Worm (Caenorhabditis elegans) whole organism, L1 larva: ENCODE measurements around the gene F12E12.2.

Source experiments
- C04F5.9 ChIP-seq: sonication (generic microtip); optimal IDR thresholded peaks from 2 replicates; lab custom pipeline; 2016; ENCODE audit warnings: missing genetic modification characterization, missing compliant biosample characterization
- C34B4.2 ChIP-seq: sonication (generic microtip); optimal IDR thresholded peaks from 2 replicates; lab custom pipeline; 2017; ENCODE audit warnings: mild to moderate bottlenecking, missing genetic modification characterization, missing compliant biosample characterization
- F16B12.6 ChIP-seq: fragments of 150-350 bp; optimal IDR thresholded peaks from 2 replicates; lab custom pipeline; 2014; ENCODE audit warnings: missing biosample characterization, missing genetic modification characterization
- alr-1 ChIP-seq: fragments of 200-800 bp; sonication (Bioruptor generic); optimal IDR thresholded peaks from 2 replicates; lab custom pipeline; 2018; ENCODE audit warnings: borderline replicate concordance, mild to moderate bottlenecking, missing genetic modification characterization, missing compliant biosample characterization
- ama-1 ChIP-seq: fragments of 150-350 bp; optimal IDR thresholded peaks from 2 replicates; lab custom pipeline; 2014
- ceh-82 ChIP-seq, 3 experiments: fragments of 150-350 bp in 1 of 3; sonication (generic microtip) in 2 of 3; optimal IDR thresholded peaks; 2 replicates each; lab custom pipeline; 2014 to 2017; ENCODE audit warnings: missing biosample characterization in 3 of 3, missing genetic modification characterization in 3 of 3
- ceh-90 ChIP-seq: sonication (generic microtip); optimal IDR thresholded peaks from 2 replicates; lab custom pipeline; 2016; ENCODE audit warnings: missing genetic modification characterization, missing compliant biosample characterization
- ces-1 ChIP-seq: fragments of 150-350 bp; optimal IDR thresholded peaks from 2 replicates; lab custom pipeline; 2014; ENCODE audit warnings: missing biosample characterization, missing genetic modification reagents, missing genetic modification characterization
- dsc-1 ChIP-seq: sonication (generic microtip); optimal IDR thresholded peaks from 2 replicates; lab custom pipeline; 2016; ENCODE audit warnings: mild to moderate bottlenecking, missing genetic modification characterization, missing compliant biosample characterization
- egl-13 ChIP-seq: sonication (generic microtip); optimal IDR thresholded peaks from 2 replicates; lab custom pipeline; 2016; ENCODE audit warnings: missing genotype, missing genetic modification reagents, missing genetic modification characterization, missing compliant biosample characterization
- egl-27 ChIP-seq, 2 experiments: fragments of 150-350 bp in 1 of 2; sonication (generic microtip); optimal IDR thresholded peaks; 3 replicates each; lab custom pipeline; 2017 to 2018; ENCODE audit warnings: missing biosample characterization in 2 of 2, missing genetic modification characterization in 2 of 2, missing genetic modification reagents in 2 of 2
- elt-2 ChIP-seq: sonication (generic microtip); optimal IDR thresholded peaks from 2 replicates; lab custom pipeline; 2016; ENCODE audit warnings: missing genetic modification characterization, mild to moderate bottlenecking, inconsistent platforms, missing compliant biosample characterization, missing genetic modification reagents
- elt-3 ChIP-seq, 6 experiments: fragments of 150-350 bp in 1 of 6; sonication (generic microtip); optimal IDR thresholded peaks; 2 replicates each; lab custom pipeline; 2017 to 2018; ENCODE audit warnings: missing biosample characterization in 6 of 6, missing genetic modification characterization in 6 of 6, inconsistent platforms in 1 of 6
- ets-5 ChIP-seq: fragments of 200-800 bp; sonication (Bioruptor generic); IDR thresholded peaks from 2 replicates; pipeline ENCODE4 v1.3.6; 2022; ENCODE audit warnings: missing genetic modification characterization, missing compliant biosample characterization
- fkh-4 ChIP-seq: sonication (generic microtip); optimal IDR thresholded peaks from 2 replicates; lab custom pipeline; 2016; ENCODE audit warnings: missing compliant biosample characterization, missing genetic modification characterization, borderline replicate concordance
- grh-1 ChIP-seq: fragments of 200-800 bp; sonication (Bioruptor generic); IDR thresholded peaks from 2 replicates; pipeline ENCODE4 v1.3.6; 2022; ENCODE audit warnings: missing genetic modification reagents, missing genetic modification characterization, missing compliant biosample characterization
- hlh-4 ChIP-seq: sonication (generic microtip); optimal IDR thresholded peaks from 2 replicates; lab custom pipeline; 2016; ENCODE audit warnings: mild to moderate bottlenecking, missing genetic modification characterization, missing compliant biosample characterization
- hpl-2 ChIP-seq: fragments of 150-350 bp; optimal IDR thresholded peaks from 2 replicates; lab custom pipeline; 2014; ENCODE audit warnings: missing biosample characterization, missing genetic modification reagents, missing genetic modification characterization
- jun-1 ChIP-seq: fragments of 150-350 bp; optimal IDR thresholded peaks from 2 replicates; lab custom pipeline; 2014; ENCODE audit warnings: missing biosample characterization, missing genetic modification reagents, missing genetic modification characterization
- lin-14 ChIP-seq: fragments of 200-800 bp; sonication (Bioruptor generic); optimal IDR thresholded peaks from 2 replicates; lab custom pipeline; 2018; ENCODE audit warnings: mild to moderate bottlenecking, missing genetic modification characterization, moderate library complexity, missing compliant biosample characterization
- lin-15B ChIP-seq: fragments of 150-350 bp; sonication (generic microtip); optimal IDR thresholded peaks from 3 replicates; lab custom pipeline; 2014; ENCODE audit warnings: missing biosample characterization, missing genetic modification characterization
- nhr-11 ChIP-seq: fragments of 150-350 bp; optimal IDR thresholded peaks from 2 replicates; lab custom pipeline; 2014; ENCODE audit warnings: missing biosample characterization, missing genetic modification characterization
- nhr-12 ChIP-seq: sonication (generic microtip); optimal IDR thresholded peaks from 2 replicates; lab custom pipeline; 2017; ENCODE audit warnings: missing biosample characterization, missing genetic modification characterization
- nhr-71 ChIP-seq: sonication (generic microtip); optimal IDR thresholded peaks from 2 replicates; lab custom pipeline; 2016; ENCODE audit warnings: mild to moderate bottlenecking, missing genetic modification characterization, moderate library complexity, missing compliant biosample characterization
- nhr-76 ChIP-seq: sonication (generic microtip); optimal IDR thresholded peaks from 2 replicates; lab custom pipeline; 2017; ENCODE audit warnings: missing biosample characterization, missing genetic modification characterization
- nhr-77 ChIP-seq: fragments of 150-350 bp; optimal IDR thresholded peaks from 2 replicates; lab custom pipeline; 2014; ENCODE audit warnings: missing biosample characterization, missing genetic modification characterization
- nhr-84 ChIP-seq: sonication (generic microtip); optimal IDR thresholded peaks from 2 replicates; lab custom pipeline; 2017; ENCODE audit warnings: missing biosample characterization, missing genetic modification characterization
- pag-3 ChIP-seq: sonication (generic microtip); optimal IDR thresholded peaks from 2 replicates; lab custom pipeline; 2017; ENCODE audit warnings: missing genetic modification characterization, mild to moderate bottlenecking, missing compliant biosample characterization, antibody characterized with exemption, borderline replicate concordance; ENCODE audit not compliant: insufficient read depth
- pax-3 ChIP-seq: fragments of 200-800 bp; sonication (Bioruptor generic); optimal IDR thresholded peaks from 2 replicates; lab custom pipeline; 2018; ENCODE audit warnings: mild to moderate bottlenecking, missing genetic modification characterization, moderate library complexity, missing compliant biosample characterization
- rnt-1 ChIP-seq: sonication (generic microtip); optimal IDR thresholded peaks from 2 replicates; lab custom pipeline; 2016; ENCODE audit warnings: mild to moderate bottlenecking, missing genetic modification characterization, moderate library complexity, missing compliant biosample characterization
- snpc-4 ChIP-seq: fragments of 150-350 bp; optimal IDR thresholded peaks from 2 replicates; lab custom pipeline; 2014; ENCODE audit warnings: missing biosample characterization, missing genetic modification characterization
- sox-4 ChIP-seq: sonication (generic microtip); optimal IDR thresholded peaks from 2 replicates; lab custom pipeline; 2016; ENCODE audit warnings: missing genetic modification characterization, missing compliant biosample characterization
- swsn-7 ChIP-seq: sonication (generic microtip); optimal IDR thresholded peaks from 2 replicates; lab custom pipeline; 2016; ENCODE audit warnings: missing genetic modification characterization, missing compliant biosample characterization
- unc-130 ChIP-seq: fragments of 150-350 bp; optimal IDR thresholded peaks from 2 replicates; lab custom pipeline; 2017; ENCODE audit warnings: missing biosample characterization, missing genetic modification characterization, inconsistent platforms
- unc-30 ChIP-seq: sonication (generic microtip); optimal IDR thresholded peaks from 2 replicates; lab custom pipeline; 2017; ENCODE audit warnings: missing biosample characterization, missing genetic modification characterization
- unc-62 ChIP-seq: fragments of 150-350 bp; optimal IDR thresholded peaks from 2 replicates; lab custom pipeline; 2014; ENCODE audit warnings: missing biosample characterization, missing genetic modification reagents, missing genetic modification characterization
- unc-86 ChIP-seq: sonication (generic microtip); optimal IDR thresholded peaks from 2 replicates; lab custom pipeline; 2016; ENCODE audit warnings: missing genetic modification characterization, missing compliant biosample characterization
- unc-98 ChIP-seq: fragments of 200-800 bp; sonication (Bioruptor generic); IDR thresholded peaks from 2 replicates; pipeline ENCODE4 v1.3.6; 2022; ENCODE audit warnings: missing genetic modification characterization, missing compliant biosample characterization
- xbp-1 ChIP-seq: sonication (generic microtip); optimal IDR thresholded peaks from 2 replicates; lab custom pipeline; 2016; ENCODE audit warnings: missing genetic modification characterization, missing compliant biosample characterization
- zag-1 ChIP-seq: fragments of 150-350 bp; optimal IDR thresholded peaks from 2 replicates; lab custom pipeline; 2014; ENCODE audit warnings: missing biosample characterization, missing genetic modification characterization
- zip-4 ChIP-seq: fragments of 200-800 bp; sonication (Bioruptor generic); optimal IDR thresholded peaks from 2 replicates; lab custom pipeline; 2018; ENCODE audit warnings: mild to moderate bottlenecking, missing genetic modification characterization, moderate library complexity, missing compliant biosample characterization
- ztf-11 ChIP-seq, 2 experiments: sonication (generic microtip); optimal IDR thresholded peaks; 2 replicates each; lab custom pipeline; 2016 to 2017; ENCODE audit warnings: missing genetic modification characterization in 2 of 2, missing biosample characterization in 1 of 2, missing compliant biosample characterization in 1 of 2

Gene F12E12.2

ce11 chrII:3716455-3716854 is 23.3 kb upstream of the F12E12.2 start, which contains the start of gene srh-99:
Gene srh-99, minus strand, starts transcription at chrII:3716555.
- TF ChIP-seq unc-130 (tag; lab: Kevin White, UChicago): no peak

ce11 chrII:3716961-3717360 is 22.8 kb upstream of the F12E12.2 start, which contains the start of gene fbxc-52:
Gene fbxc-52, plus strand, starts transcription at chrII:3717261.
- TF ChIP-seq swsn-7 (tag; lab: Kevin White, UChicago) (no peak), C04F5.9 (tag; lab: Kevin White, UChicago) (no peak), nhr-84 (tag; lab: Kevin White, UChicago) (no peak), egl-27 (tag; optimal IDR thresholded peaks at IDR 0.05; lab: Kevin White, UChicago) (no peak), elt-3 (tag; optimal IDR thresholded peaks at IDR 0.05; lab: Kevin White, UChicago) (no peak), F16B12.6 (tag; lab: Kevin White, UChicago) (no peak), C34B4.2 (tag; lab: Kevin White, UChicago) (no peak), fkh-4 (tag; lab: Kevin White, UChicago) (no peak), zag-1 (tag; lab: Kevin White, UChicago) (no peak)

- no peak for TF ChIP-seq pax-3 (tag; lab: Kevin White, UChicago)
- no peak for TF ChIP-seq nhr-77
- TF ChIP-seq rnt-1 (tag; lab: Kevin White, UChicago): no peak
- TF ChIP-seq swsn-7 (tag; lab: Kevin White, UChicago): no peak
- no peak for TF ChIP-seq nhr-71 (tag; lab: Kevin White, UChicago)
- no peak for TF ChIP-seq unc-86 (tag; lab: Kevin White, UChicago)
- no peak for TF ChIP-seq snpc-4
- no peak for TF ChIP-seq hlh-4 (tag; lab: Kevin White, UChicago)
- TF ChIP-seq lin-14 (GFP tag; lab: Kevin White, UChicago): no peak
- TF ChIP-seq sox-4: no peak
- TF ChIP-seq jun-1 (tag; lab: Kevin White, UChicago): no peak
- TF ChIP-seq, all 84 proteins: peak for 0
These were observed 18.7 kb upstream of the F12E12.2 start, which contains the start of gene C46E10.3 for ce11 chrII:3721016-3721415. Gene C46E10.3, plus strand, starts transcription at chrII:3721316.

DNA sequence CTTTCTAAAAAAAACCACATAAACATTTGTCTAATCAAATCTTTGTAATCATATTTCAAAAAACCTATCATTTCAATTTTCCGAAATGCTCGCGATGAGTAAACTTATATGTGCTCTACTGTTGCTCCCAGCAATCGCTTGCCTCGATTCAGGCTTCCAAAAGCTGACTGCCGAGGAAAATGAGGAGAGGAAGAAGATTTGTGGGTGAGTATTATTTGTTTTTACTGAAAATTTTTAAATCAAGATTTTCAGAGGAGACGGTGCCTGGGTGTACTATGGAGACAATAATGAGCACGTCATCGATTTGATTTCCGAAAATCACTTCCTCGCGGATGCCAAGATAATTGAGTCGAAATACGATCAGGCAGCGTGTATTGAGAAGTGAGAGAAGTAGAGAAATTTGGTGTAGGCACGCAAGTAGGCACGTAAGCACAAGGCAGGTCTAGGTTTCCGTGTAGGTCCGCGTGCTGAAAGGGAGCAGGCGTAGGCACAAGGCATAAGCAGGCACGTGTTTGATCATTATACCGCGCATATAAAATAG is 15.5 kb upstream of the F12E12.2 start, which contains the start of gene C46E10.1:
Gene C46E10.1, plus strand, starts transcription at position 51 of the 541 bp plus-strand sequence.
- TF ChIP-seq ceh-90 (tag; lab: Kevin White, UChicago) (no peak), nhr-11 (no peak), unc-30 (tag; lab: Kevin White, UChicago) (no peak), pag-3 (no peak), hlh-4 (tag; lab: Kevin White, UChicago) (no peak), dsc-1 (tag; lab: Kevin White, UChicago) (no peak), zip-4 (no peak), ztf-11 (tag; optimal IDR thresholded peaks at IDR 0.05; lab: Kevin White, UChicago) (no peak), unc-62 (no peak), nhr-76 (tag; lab: Kevin White, UChicago) (no peak), sox-4 (no peak), nhr-84 (tag; lab: Kevin White, UChicago) (no peak), elt-2 (tag; lab: Kevin White, UChicago) (no peak), nhr-12 (no peak), elt-3 (tag; optimal IDR thresholded peaks at IDR 0.05; lab: Kevin White, UChicago) (no peak), hpl-2 (GFP tag; lab: Kevin White, UChicago) (no peak)

- no peak for TF ChIP-seq xbp-1 (tag; lab: Kevin White, UChicago)
- no peak for TF ChIP-seq lin-15B (tag; lab: Kevin White, UChicago)
- no peak for TF ChIP-seq pag-3
- TF ChIP-seq unc-98: no peak
- no peak for TF ChIP-seq ces-1 (GFP tag; lab: Kevin White, UChicago)
- TF ChIP-seq ceh-82 (tag; optimal IDR thresholded peaks at IDR 0.05; lab: Kevin White, UChicago): no peak
- TF ChIP-seq egl-13 (tag; lab: Kevin White, UChicago): no peak
- no peak for TF ChIP-seq nhr-11
- no peak for TF ChIP-seq ceh-90 (tag; lab: Kevin White, UChicago)
- no peak for TF ChIP-seq grh-1
- TF ChIP-seq nhr-76 (tag; lab: Kevin White, UChicago): no peak
- no peak for TF ChIP-seq alr-1 (tag; lab: Kevin White, UChicago)
- no peak for TF ChIP-seq ama-1 (lab: Kevin White, UChicago)
- no peak for TF ChIP-seq ets-5 (GFP tag; lab: Robert Waterston, UW)
These were observed 11.8 kb upstream of the F12E12.2 start, which contains the start of gene C46E10.8 for ce11 chrII:3727996-3728395. Gene C46E10.8, minus strand, starts transcription at chrII:3728096.
